Fruit fly (Drosophila melanogaster) whole organism, embryonic: ENCODE measurements around the gene tsh.

ENCODE experiments used
- Bteb2 ChIP-seq: fragments of 200-800 bp; sonication (Bioruptor generic); optimal IDR thresholded peaks from 2 replicates; lab custom pipeline; 2016; ENCODE audit warnings: missing biosample characterization, missing genetic modification characterization
- CG10366 ChIP-seq: fragments of 200-800 bp; sonication (Bioruptor generic); IDR thresholded peaks from 2 replicates; pipeline ENCODE4 v1.3.6; 2022; ENCODE audit warnings: missing biosample characterization, missing genetic modification characterization
- CG11696 ChIP-seq: fragments of 200-800 bp; sonication (Bioruptor generic); IDR thresholded peaks from 2 replicates; pipeline ENCODE4 v1.3.6; 2022; ENCODE audit warnings: missing biosample characterization, missing genetic modification characterization
- CG12104 ChIP-seq: fragments of 200-800 bp; sonication (Bioruptor generic); optimal IDR thresholded peaks from 3 replicates; lab custom pipeline; 2016; ENCODE audit warnings: missing biosample characterization, missing genetic modification characterization
- CG12659 ChIP-seq: fragments of 200-800 bp; sonication (Bioruptor generic); optimal IDR thresholded peaks from 3 replicates; lab custom pipeline; 2017; ENCODE audit warnings: mild to moderate bottlenecking, missing biosample characterization, missing genetic modification reagents, missing genetic modification characterization
- CG16815 ChIP-seq: fragments of 200-800 bp; sonication (Bioruptor generic); optimal IDR thresholded peaks from 3 replicates; lab custom pipeline; 2017; ENCODE audit warnings: missing biosample characterization, mild to moderate bottlenecking, missing genetic modification characterization
- CG31224 ChIP-seq: fragments of 200-800 bp; sonication (Bioruptor generic); IDR thresholded peaks from 2 replicates; pipeline ENCODE4 v1.3.6; 2022; ENCODE audit warnings: missing biosample characterization, missing genetic modification characterization
- CG34422 ChIP-seq: fragments of 200-800 bp; sonication (Bioruptor generic); IDR thresholded peaks from 3 replicates; pipeline ENCODE4 v1.3.6; 2022; ENCODE audit warnings: missing biosample characterization, missing genetic modification characterization
- CG42726 ChIP-seq: fragments of 200-800 bp; sonication (Bioruptor generic); IDR thresholded peaks from 2 replicates; pipeline ENCODE4 v1.3.6; 2022; ENCODE audit warnings: missing biosample characterization, missing genetic modification characterization; ENCODE audit not compliant: partially characterized antibody
- CG4404 ChIP-seq: fragments of 200-800 bp; sonication (Bioruptor generic); IDR thresholded peaks from 2 replicates; pipeline ENCODE4 v1.3.6; 2022; ENCODE audit warnings: missing biosample characterization, missing genetic modification characterization
- CG4854 ChIP-seq: fragments of 200-800 bp; sonication (Bioruptor generic); optimal IDR thresholded peaks from 2 replicates; lab custom pipeline; 2016; ENCODE audit warnings: missing biosample characterization, missing genetic modification characterization, inconsistent platforms
- CG6765 ChIP-seq: fragments of 200-800 bp; sonication (Bioruptor generic); optimal IDR thresholded peaks from 3 replicates; lab custom pipeline; 2017; ENCODE audit warnings: missing biosample characterization, mild to moderate bottlenecking, missing genetic modification characterization
- CG7556 ChIP-seq: fragments of 200-800 bp; sonication (Bioruptor generic); optimal IDR thresholded peaks from 2 replicates; lab custom pipeline; 2017; ENCODE audit warnings: missing biosample characterization, mild to moderate bottlenecking, missing genetic modification characterization
- CG8359 ChIP-seq: fragments of 200-800 bp; sonication (Bioruptor generic); optimal IDR thresholded peaks from 2 replicates; lab custom pipeline; 2017; ENCODE audit warnings: missing biosample characterization, mild to moderate bottlenecking, missing genetic modification characterization, borderline replicate concordance
- CG9437 ChIP-seq: fragments of 200-800 bp; sonication (Bioruptor generic); optimal IDR thresholded peaks from 2 replicates; lab custom pipeline; 2018; ENCODE audit warnings: missing biosample characterization, mild to moderate bottlenecking, missing genetic modification characterization
- CG9876 ChIP-seq: fragments of 200-800 bp; sonication (Bioruptor generic); optimal IDR thresholded peaks from 2 replicates; lab custom pipeline; 2016; ENCODE audit warnings: missing biosample characterization, missing genetic modification characterization
- Doc2 ChIP-seq: fragments of 200-800 bp; sonication (Bioruptor generic); IDR thresholded peaks from 2 replicates; pipeline ENCODE4 v1.3.6; 2022; ENCODE audit warnings: missing biosample characterization, missing genetic modification characterization
- Dref ChIP-seq: fragments of 200-800 bp; sonication (Bioruptor generic); IDR thresholded peaks from 2 replicates; pipeline ENCODE4 v1.3.6; 2022; ENCODE audit warnings: missing biosample characterization, missing genetic modification characterization
- Hand ChIP-seq: fragments of 200-800 bp; sonication (Bioruptor generic); optimal IDR thresholded peaks from 2 replicates; lab custom pipeline; 2017; ENCODE audit warnings: mild to moderate bottlenecking, missing biosample characterization, missing genetic modification reagents, missing genetic modification characterization
- Hr51 ChIP-seq, 2 experiments: fragments of 200-800 bp; sonication (Bioruptor generic); optimal IDR thresholded peaks; 2 replicates in 1 of 2; 3 replicates in 1 of 2; lab custom pipeline; 2016 to 2018; ENCODE audit warnings: missing biosample characterization in 2 of 2, missing genetic modification characterization in 2 of 2, mild to moderate bottlenecking in 1 of 2, moderate library complexity in 1 of 2
- MTF-1 ChIP-seq: fragments of 200-800 bp; sonication (Bioruptor generic); optimal IDR thresholded peaks from 2 replicates; lab custom pipeline; 2018; ENCODE audit warnings: missing biosample characterization, mild to moderate bottlenecking, missing genetic modification characterization, borderline replicate concordance
- Mad ChIP-seq: fragments of 200-800 bp; sonication (Bioruptor generic); optimal IDR thresholded peaks from 2 replicates; lab custom pipeline; 2016; ENCODE audit warnings: missing biosample characterization, missing genetic modification characterization
- Myb ChIP-seq: fragments of 200-800 bp; sonication (Bioruptor generic); optimal IDR thresholded peaks from 2 replicates; lab custom pipeline; 2016; ENCODE audit warnings: missing biosample characterization, missing genetic modification characterization
- NFAT ChIP-seq: fragments of 200-800 bp; sonication (Bioruptor generic); IDR thresholded peaks from 2 replicates; pipeline ENCODE4 v1.3.6; 2022; ENCODE audit warnings: missing biosample characterization, missing genetic modification characterization
- Nf-YB ChIP-seq: fragments of 200-800 bp; sonication (Bioruptor generic); optimal IDR thresholded peaks from 3 replicates; lab custom pipeline; 2019; ENCODE audit warnings: missing biosample characterization, mild to moderate bottlenecking, missing genetic modification characterization, moderate library complexity
- Oaz ChIP-seq: fragments of 200-800 bp; sonication (Bioruptor generic); IDR thresholded peaks from 2 replicates; pipeline ENCODE4 v1.3.6; 2022; ENCODE audit warnings: missing biosample characterization, missing genetic modification characterization
- Ptx1 ChIP-seq: fragments of 200-800 bp; sonication (Bioruptor generic); IDR thresholded peaks from 2 replicates; pipeline ENCODE4 v1.3.6; 2022; ENCODE audit warnings: missing biosample characterization, missing genetic modification characterization
- Scr ChIP-seq: fragments of 200-800 bp; sonication (Bioruptor generic); IDR thresholded peaks from 2 replicates; pipeline ENCODE4 v1.3.6; 2022; ENCODE audit warnings: missing biosample characterization, missing genetic modification characterization; ENCODE audit not compliant: partially characterized antibody
- Stat92E ChIP-seq, 3 experiments: fragments of >200 bp in 2 of 3; fragments of 200-800 bp in 1 of 3; sonication (Bioruptor generic) in 1 of 3; optimal IDR thresholded peaks; 2 replicates each; lab custom pipeline; 2017 to 2019; ENCODE audit warnings: missing biosample characterization in 3 of 3, missing genetic modification characterization in 3 of 3, mild to moderate bottlenecking in 1 of 3, moderate library complexity in 1 of 3
- bsh ChIP-seq, 2 experiments: fragments of 200-800 bp; sonication (Bioruptor generic); optimal IDR thresholded peaks; 2 replicates each; lab custom pipeline; 2017 to 2018; ENCODE audit warnings: mild to moderate bottlenecking in 2 of 2, missing biosample characterization in 2 of 2, missing genetic modification characterization in 2 of 2, moderate library complexity in 1 of 2
- caup ChIP-seq: fragments of 200-800 bp; sonication (Bioruptor generic); optimal IDR thresholded peaks from 3 replicates; lab custom pipeline; 2017; ENCODE audit warnings: missing biosample characterization, mild to moderate bottlenecking, missing genetic modification characterization, moderate library complexity; ENCODE audit not compliant: severe bottlenecking
- cg ChIP-seq: fragments of 200-800 bp; sonication (Bioruptor generic); optimal IDR thresholded peaks from 3 replicates; lab custom pipeline; 2019; ENCODE audit warnings: missing biosample characterization, mild to moderate bottlenecking, missing genetic modification characterization, moderate library complexity
- chn ChIP-seq: fragments of 200-800 bp; sonication (Bioruptor generic); optimal IDR thresholded peaks from 2 replicates; lab custom pipeline; 2016; ENCODE audit warnings: missing biosample characterization, missing genetic modification characterization
- crol ChIP-seq: fragments of 200-800 bp; sonication (Bioruptor generic); IDR thresholded peaks from 2 replicates; pipeline ENCODE4 v1.3.6; 2022; ENCODE audit warnings: missing biosample characterization, missing genetic modification characterization
- dmrt99B ChIP-seq: fragments of 200-800 bp; sonication (Bioruptor generic); optimal IDR thresholded peaks from 2 replicates; lab custom pipeline; 2018; ENCODE audit warnings: missing biosample characterization, mild to moderate bottlenecking, missing genetic modification characterization, moderate library complexity
- ems ChIP-seq: fragments of 200-800 bp; sonication (Bioruptor generic); optimal IDR thresholded peaks from 3 replicates; lab custom pipeline; 2016; ENCODE audit warnings: missing biosample characterization, missing genetic modification characterization
- fru ChIP-seq: fragments of >200 bp; optimal IDR thresholded peaks from 2 replicates; lab custom pipeline; 2017
- gce ChIP-seq: fragments of 200-800 bp; sonication (Bioruptor generic); IDR thresholded peaks from 3 replicates; pipeline ENCODE4 v1.3.6; 2022; ENCODE audit warnings: missing biosample characterization, missing genetic modification characterization
- gem ChIP-seq: fragments of 200-800 bp; sonication (Bioruptor generic); optimal IDR thresholded peaks from 2 replicates; lab custom pipeline; 2019; ENCODE audit warnings: missing biosample characterization, mild to moderate bottlenecking, missing genetic modification characterization, moderate library complexity
- h ChIP-seq: fragments of >200 bp; optimal IDR thresholded peaks from 2 replicates; lab custom pipeline; 2017
- hbn ChIP-seq: fragments of 200-800 bp; sonication (Bioruptor generic); IDR thresholded peaks from 2 replicates; pipeline ENCODE4 v1.3.6; 2022; ENCODE audit warnings: missing biosample characterization, missing genetic modification characterization; ENCODE audit not compliant: partially characterized antibody
- kay ChIP-seq: fragments of 200-800 bp; sonication (Bioruptor generic); optimal IDR thresholded peaks from 2 replicates; lab custom pipeline; 2016; ENCODE audit warnings: missing biosample characterization, missing genetic modification characterization
- pho ChIP-seq: fragments of 200-800 bp; sonication (Bioruptor generic); optimal IDR thresholded peaks from 2 replicates; lab custom pipeline; 2016; ENCODE audit warnings: missing biosample characterization, missing genetic modification characterization
- salm ChIP-seq: fragments of 200-800 bp; sonication (Bioruptor generic); optimal IDR thresholded peaks from 2 replicates; lab custom pipeline; 2018; ENCODE audit warnings: missing biosample characterization, mild to moderate bottlenecking, missing genetic modification characterization
- ssp ChIP-seq: fragments of 200-800 bp; sonication (Bioruptor generic); IDR thresholded peaks from 2 replicates; pipeline ENCODE4 v1.3.6; 2022; ENCODE audit warnings: missing biosample characterization, missing genetic modification characterization
- tgo ChIP-seq: fragments of 200-800 bp; sonication (Bioruptor generic); IDR thresholded peaks from 3 replicates; pipeline ENCODE4 v1.3.6; 2022; ENCODE audit warnings: missing biosample characterization, missing genetic modification characterization
- tio ChIP-seq: fragments of 200-800 bp; sonication (Bioruptor generic); optimal IDR thresholded peaks from 2 replicates; lab custom pipeline; 2017; ENCODE audit warnings: missing biosample characterization, missing genetic modification characterization, inconsistent platforms
- zf30C ChIP-seq: fragments of 200-800 bp; sonication (Bioruptor generic); optimal IDR thresholded peaks from 3 replicates; lab custom pipeline; 2018; ENCODE audit warnings: missing biosample characterization, mild to moderate bottlenecking, missing genetic modification characterization

The tsh gene

dm6 chr2L:21867040-21867981, 38.9 kb downstream of the tsh start (continued):
- TF ChIP-seq Myb (GFP tag; lab: Kevin White, UChicago): peak; percentile 75
- peak; percentile 85 for TF ChIP-seq pho (GFP tag; lab: Kevin White, UChicago)
- TF ChIP-seq dmrt99B (tag; lab: Kevin White, UChicago): peak; percentile 96
- peak; percentile 81 for TF ChIP-seq CG4404 (GFP tag; lab: Robert Waterston, UW)
- TF ChIP-seq tio (GFP tag; lab: Kevin White, UChicago): peak; percentile 81
- TF ChIP-seq fru (lab: Kevin White, UChicago): no peak
- peak; percentile 62 for TF ChIP-seq CG11696 (GFP tag; lab: Robert Waterston, UW)
- TF ChIP-seq Hr51 (GFP tag; optimal IDR thresholded peaks at IDR 0.05; lab: Kevin White, UChicago): peak; percentile 81 to 90
- TF ChIP-seq Oaz (GFP tag; lab: Robert Waterston, UW): peak; percentile 76
- TF ChIP-seq CG6765 (GFP tag; lab: Kevin White, UChicago): peak; percentile 37
- peak; percentile 78 for TF ChIP-seq CG9437 (GFP tag; lab: Kevin White, UChicago)
- TF ChIP-seq salm: peak; percentile 49
- peak; percentile 79 for TF ChIP-seq kay (GFP tag; lab: Kevin White, UChicago)
- TF ChIP-seq CG9876: peak; percentile 85
- peak; percentile 93 for TF ChIP-seq Mad (GFP tag; lab: Kevin White, UChicago)
- TF ChIP-seq zf30C (GFP tag; lab: Kevin White, UChicago): no peak
- TF ChIP-seq CG10366 (GFP tag; lab: Robert Waterston, UW): peak; percentile 91
- 0 out of 2 replicates have a peak, but pooled peaks have one; percentile 26 for TF ChIP-seq crol (GFP tag; lab: Robert Waterston, UW)
- TF ChIP-seq CG12659 (GFP tag; lab: Kevin White, UChicago): peak; percentile 84
- peak; percentile 95 for TF ChIP-seq gem
- TF ChIP-seq tgo (GFP tag; lab: Robert Waterston, UW): peak; percentile 91
- peak; percentile 80 for TF ChIP-seq ssp (GFP tag; lab: Robert Waterston, UW)
- peak; percentile 88 for TF ChIP-seq NFAT (GFP tag; lab: Robert Waterston, UW)
- peak; percentile 78 for TF ChIP-seq caup (GFP tag; lab: Kevin White, UChicago)
- TF ChIP-seq CG7556: peak; percentile 84
- TF ChIP-seq MTF-1 (GFP tag; lab: Kevin White, UChicago): peak; percentile 84
- TF ChIP-seq Bteb2: peak; percentile 77
- peak; percentile 85 for TF ChIP-seq CG31224 (GFP tag; lab: Robert Waterston, UW)
- TF ChIP-seq bsh (GFP tag; optimal IDR thresholded peaks at IDR 0.05; lab: Kevin White, UChicago): peak in 1 of 2 experiments; percentile 97
- TF ChIP-seq chn (GFP tag; lab: Kevin White, UChicago): peak; percentile 94
- TF ChIP-seq gce (GFP tag; lab: Robert Waterston, UW): peak; percentile 90
- TF ChIP-seq hbn (GFP tag; lab: Robert Waterston, UW): no peak
- peak; percentile 83 for TF ChIP-seq CG8359
- TF ChIP-seq Nf-YB (GFP tag; lab: Kevin White, UChicago): peak; percentile 64
- TF ChIP-seq Doc2 (GFP tag; lab: Robert Waterston, UW): peak; percentile 61; the same call in 1 of the 2 replicates
- peak; percentile 90 for TF ChIP-seq CG34422 (GFP tag; lab: Robert Waterston, UW)
- peak; percentile 93 for TF ChIP-seq ems (GFP tag; lab: Kevin White, UChicago)
- no peak for TF ChIP-seq Scr (GFP tag; lab: Robert Waterston, UW)
- TF ChIP-seq Hand: peak; percentile 29
- TF ChIP-seq CG16815 (GFP tag; lab: Kevin White, UChicago): peak; percentile 88
- TF ChIP-seq Dref (GFP tag; lab: Robert Waterston, UW): no peak
- TF ChIP-seq CG12104 (GFP tag; lab: Kevin White, UChicago): peak; percentile 53
- no peak for TF ChIP-seq CG42726 (GFP tag; lab: Robert Waterston, UW)
- TF ChIP-seq h (lab: Kevin White, UChicago): no peak
- peak; percentile 92 for TF ChIP-seq Ptx1 (GFP tag; lab: Robert Waterston, UW)
- peak in 1 of 3 experiments; percentile 79 for TF ChIP-seq Stat92E (GFP tag; optimal IDR thresholded peaks at IDR 0.05; lab: Kevin White, UChicago)
- peak; percentile 88 for TF ChIP-seq CG4854
- TF ChIP-seq cg (GFP tag; lab: Kevin White, UChicago): no peak
